Worm (Caenorhabditis elegans) whole organism, L4 larva: ENCODE data around the gene twk-22.
A peak's percentile ranks its signal among the peaks of the same experiment; 100 is the strongest.

ENCODE experiments used
- D1046.2 ChIP-seq: fragments of 200-800 bp; sonication (Bioruptor generic); IDR thresholded peaks from 2 replicates; pipeline ENCODE4 v1.3.6; 2022; ENCODE audit warnings: missing genetic modification characterization, missing compliant biosample characterization
- F26F4.8 ChIP-seq: fragments of 200-800 bp; sonication (Bioruptor generic); conservative IDR thresholded peaks from 2 replicates; pipeline ENCODE4 v1.3.6; 2022; ENCODE audit warnings: missing genetic modification characterization, missing compliant biosample characterization
- R02D3.7 ChIP-seq: fragments of 150-350 bp; sonication (generic microtip); optimal IDR thresholded peaks from 3 replicates; lab custom pipeline; 2014; ENCODE audit warnings: missing biosample characterization, missing genetic modification characterization
- T20F7.1 ChIP-seq: fragments of 200-800 bp; sonication (Bioruptor generic); optimal IDR thresholded peaks from 2 replicates; lab custom pipeline; 2018; ENCODE audit warnings: mild to moderate bottlenecking, missing genetic modification characterization, missing compliant biosample characterization
- ZK546.5 ChIP-seq, 2 experiments: sonication (generic microtip); optimal IDR thresholded peaks; 2 replicates each; lab custom pipeline; 2017; ENCODE audit warnings: missing biosample characterization in 2 of 2, missing genetic modification characterization in 2 of 2
- aly-2 ChIP-seq: sonication (generic microtip); optimal IDR thresholded peaks from 2 replicates; lab custom pipeline; 2018; ENCODE audit warnings: missing biosample characterization, missing genetic modification characterization
- ceh-28 ChIP-seq: fragments of 150-350 bp; optimal IDR thresholded peaks from 2 replicates; lab custom pipeline; 2014; ENCODE audit warnings: missing biosample characterization, missing genetic modification reagents, missing genetic modification characterization
- ceh-82 ChIP-seq: sonication (generic microtip); optimal IDR thresholded peaks from 2 replicates; lab custom pipeline; 2017; ENCODE audit warnings: missing biosample characterization, missing genetic modification characterization
- cey-2 ChIP-seq: sonication (generic microtip); optimal IDR thresholded peaks from 3 replicates; lab custom pipeline; 2017; ENCODE audit warnings: missing genetic modification characterization, mild to moderate bottlenecking, missing compliant biosample characterization, antibody characterized with exemption, borderline replicate concordance; ENCODE audit not compliant: insufficient read depth
- dmd-6 ChIP-seq: fragments of 200-800 bp; sonication (Bioruptor generic); IDR thresholded peaks from 2 replicates; pipeline ENCODE4 v1.3.6; 2022; ENCODE audit warnings: missing genetic modification reagents, missing genetic modification characterization, missing compliant biosample characterization
- dmd-8 ChIP-seq: fragments of 200-800 bp; sonication (Bioruptor generic); IDR thresholded peaks from 2 replicates; pipeline ENCODE4 v1.3.6; 2022; ENCODE audit warnings: missing genetic modification characterization, missing compliant biosample characterization
- dmd-9 ChIP-seq: fragments of 200-800 bp; sonication (Bioruptor generic); IDR thresholded peaks from 2 replicates; pipeline ENCODE4 v1.3.6; 2022; ENCODE audit warnings: missing genetic modification reagents, missing genetic modification characterization, missing compliant biosample characterization
- dpl-1 ChIP-seq: fragments of 150-350 bp; optimal IDR thresholded peaks from 2 replicates; lab custom pipeline; 2014; ENCODE audit warnings: missing biosample characterization, missing genetic modification reagents, missing genetic modification characterization
- dve-1 ChIP-seq: sonication (generic microtip); optimal IDR thresholded peaks from 2 replicates; lab custom pipeline; 2017; ENCODE audit warnings: antibody characterized with exemption, mild to moderate bottlenecking, missing genetic modification characterization, missing compliant biosample characterization; ENCODE audit not compliant: insufficient read depth
- egl-27 ChIP-seq: sonication (generic microtip); optimal IDR thresholded peaks from 3 replicates; lab custom pipeline; 2017; ENCODE audit warnings: missing biosample characterization, missing genetic modification reagents, missing genetic modification characterization
- egl-43 ChIP-seq: fragments of 200-800 bp; sonication (Bioruptor generic); IDR thresholded peaks from 2 replicates; pipeline ENCODE4 v1.3.6; 2022; ENCODE audit warnings: missing genetic modification reagents, missing genetic modification characterization, missing compliant biosample characterization
- fkh-10 ChIP-seq: fragments of 150-350 bp; optimal IDR thresholded peaks from 2 replicates; lab custom pipeline; 2014; ENCODE audit warnings: missing biosample characterization, missing genetic modification reagents, missing genetic modification characterization
- hif-1 ChIP-seq, 2 experiments: sonication (generic microtip); optimal IDR thresholded peaks; 2 replicates each; lab custom pipeline; 2016 to 2017; ENCODE audit warnings: missing compliant biosample characterization in 2 of 2, missing genetic modification characterization in 2 of 2, missing genetic modification reagents in 2 of 2, missing genotype in 2 of 2, mild to moderate bottlenecking in 1 of 2
- lin-1 ChIP-seq: fragments of 200-800 bp; sonication (Bioruptor generic); IDR thresholded peaks from 2 replicates; pipeline ENCODE4 v1.3.6; 2022; ENCODE audit warnings: missing genetic modification reagents, missing genetic modification characterization, missing compliant biosample characterization
- lin-15B ChIP-seq: fragments of 150-350 bp; sonication (generic microtip); optimal IDR thresholded peaks from 3 replicates; lab custom pipeline; 2014; ENCODE audit warnings: missing biosample characterization, missing genetic modification characterization
- lin-38 ChIP-seq: fragments of 200-800 bp; sonication (Bioruptor generic); IDR thresholded peaks from 2 replicates; pipeline ENCODE4 v1.3.6; 2022; ENCODE audit warnings: missing genetic modification reagents, missing genetic modification characterization, missing compliant biosample characterization
- mxl-2 ChIP-seq: fragments of 200-800 bp; sonication (Bioruptor generic); conservative IDR thresholded peaks from 2 replicates; pipeline ENCODE4 v1.3.6; 2022; ENCODE audit warnings: missing genetic modification reagents, missing genetic modification characterization, missing compliant biosample characterization
- nhr-10 ChIP-seq: fragments of 150-350 bp; optimal IDR thresholded peaks from 2 replicates; lab custom pipeline; 2014; ENCODE audit warnings: missing biosample characterization, missing genetic modification characterization
- nhr-11 ChIP-seq: fragments of 150-350 bp; optimal IDR thresholded peaks from 2 replicates; lab custom pipeline; 2014; ENCODE audit warnings: missing biosample characterization, missing genetic modification characterization
- nhr-48 ChIP-seq: sonication (generic microtip); optimal IDR thresholded peaks from 2 replicates; lab custom pipeline; 2016; ENCODE audit warnings: mild to moderate bottlenecking, missing genetic modification characterization, missing compliant biosample characterization
- php-3 ChIP-seq: fragments of 200-800 bp; sonication (Bioruptor generic); IDR thresholded peaks from 2 replicates; pipeline ENCODE4 v1.3.6; 2022; ENCODE audit warnings: missing genetic modification reagents, missing genetic modification characterization, missing compliant biosample characterization
- pqm-1 ChIP-seq: sonication (generic microtip); optimal IDR thresholded peaks from 2 replicates; lab custom pipeline; 2017; ENCODE audit warnings: missing biosample characterization, missing genetic modification characterization
- set-16 ChIP-seq: fragments of 200-800 bp; sonication (Bioruptor generic); IDR thresholded peaks from 2 replicates; pipeline ENCODE4 v1.3.6; 2022; ENCODE audit warnings: missing genetic modification reagents, missing genetic modification characterization, missing compliant biosample characterization
- spr-3 ChIP-seq: fragments of 200-800 bp; sonication (Bioruptor generic); optimal IDR thresholded peaks from 2 replicates; lab custom pipeline; 2018; ENCODE audit warnings: mild to moderate bottlenecking, missing genetic modification characterization, missing compliant biosample characterization
- zfp-3 ChIP-seq: fragments of 200-800 bp; sonication (Bioruptor generic); conservative IDR thresholded peaks from 2 replicates; pipeline ENCODE4 v1.3.6; 2022; ENCODE audit warnings: missing genetic modification reagents, missing genetic modification characterization, missing compliant biosample characterization
- ztf-7 ChIP-seq: fragments of 150-350 bp; optimal IDR thresholded peaks from 2 replicates; lab custom pipeline; 2014; ENCODE audit warnings: missing biosample characterization, missing genetic modification characterization

twk-22 gene

ce11 chrX:16300422-16300821, 5.8 kb upstream of the twk-22 start (continued):
- TF ChIP-seq cey-2 (tag; lab: Kevin White, UChicago) (no peak), dve-1 (tag; lab: Kevin White, UChicago) (peak; percentile 65)
- TF ChIP-seq, all 104 proteins: peak for 36

- TF ChIP-seq set-16 (GFP tag; lab: Robert Waterston, UW) (peak; percentile 93), egl-43 (GFP tag; lab: Robert Waterston, UW) (0 out of 2 replicates have a peak, but pooled peaks have one; percentile 47), D1046.2 (GFP tag; lab: Robert Waterston, UW) (no peak)
Observed at ce11 chrX:16309705-16310104, 3.4 kb downstream of the twk-22 start.

DNA sequence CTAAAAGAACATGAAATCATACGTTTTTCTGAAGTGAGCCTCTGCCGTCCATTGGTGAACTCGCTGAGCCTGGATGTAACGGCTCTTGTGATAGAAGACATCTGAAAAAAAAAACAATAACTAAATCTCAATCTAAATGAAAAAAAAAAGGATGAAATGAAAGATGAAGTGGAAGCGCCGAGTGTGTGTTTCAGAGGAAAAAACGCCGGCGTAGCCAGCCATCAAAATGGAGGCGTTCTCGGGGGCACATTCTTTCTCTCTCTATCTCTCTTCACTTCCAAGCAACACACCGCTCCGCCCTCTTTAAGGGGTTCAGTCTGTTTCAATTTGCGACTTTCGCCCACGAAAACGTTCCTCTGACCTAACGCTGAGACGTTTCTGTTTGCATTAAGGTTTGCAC, 11.4 kb downstream of the twk-22 start, which contains the start of gene T01B4.3:
TSS of gene T01B4.3 (minus strand) at position 101 of the 400 bp plus-strand sequence.
- TF ChIP-seq nhr-48 (tag; lab: Kevin White, UChicago), result no peak
- TF ChIP-seq egl-43 (GFP tag; lab: Robert Waterston, UW), result no peak

ce11 chrX:16318248-16318647, 12.0 kb downstream of the twk-22 start:
- TF ChIP-seq zfp-3 (GFP tag; lab: Robert Waterston, UW) (no peak), dmd-6 (GFP tag; lab: Robert Waterston, UW) (no peak), nhr-10 (tag; lab: Kevin White, UChicago) (no peak), lin-38 (GFP tag; lab: Robert Waterston, UW) (no peak), dmd-9 (GFP tag; lab: Robert Waterston, UW) (no peak), set-16 (GFP tag; lab: Robert Waterston, UW) (peak; percentile 85), nhr-11 (no peak), ztf-7 (tag; lab: Kevin White, UChicago) (no peak), egl-43 (GFP tag; lab: Robert Waterston, UW) (peak; percentile 64; the same call in 1 of the 2 replicates), lin-15B (tag; lab: Kevin White, UChicago) (no peak)

DNA sequence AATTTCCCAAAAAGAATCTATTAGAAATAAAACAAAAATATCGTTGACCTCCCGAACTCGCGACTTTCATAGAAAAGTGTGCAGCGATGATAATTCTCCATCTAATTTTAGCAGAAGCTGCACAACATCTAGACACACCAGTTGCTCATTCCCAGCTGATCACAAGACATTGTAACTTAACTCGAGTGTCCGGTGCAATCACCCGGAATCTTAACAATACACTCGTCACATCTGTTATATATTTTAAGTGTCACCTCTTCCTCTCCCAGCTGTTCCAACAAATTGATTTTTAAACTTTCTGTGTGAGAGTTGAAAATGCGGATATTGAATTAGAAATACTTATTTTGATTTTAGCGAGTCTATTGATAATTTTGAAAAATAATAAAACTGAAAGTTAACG, 15.1 kb downstream of the twk-22 start:
- no peak for TF ChIP-seq egl-27 (tag; lab: Kevin White, UChicago)
- no peak for TF ChIP-seq hif-1 (tag; optimal IDR thresholded peaks at IDR 0.05; lab: Kevin White, UChicago)
- no peak for TF ChIP-seq ZK546.5 (tag; optimal IDR thresholded peaks at IDR 0.05; lab: Kevin White, UChicago)
- TF ChIP-seq mxl-2 (GFP tag; lab: Robert Waterston, UW), result no peak
- TF ChIP-seq aly-2, result no peak
- no peak for TF ChIP-seq spr-3 (GFP tag; lab: Kevin White, UChicago)
- no peak for TF ChIP-seq lin-38 (GFP tag; lab: Robert Waterston, UW)
- TF ChIP-seq php-3 (GFP tag; lab: Robert Waterston, UW), result no peak
- TF ChIP-seq R02D3.7 (tag; lab: Kevin White, UChicago), result no peak
- no peak for TF ChIP-seq pqm-1
- no peak for TF ChIP-seq fkh-10 (GFP tag; lab: Kevin White, UChicago)
- no peak for TF ChIP-seq ztf-7 (tag; lab: Kevin White, UChicago)
- no peak for TF ChIP-seq ceh-82 (tag; lab: Kevin White, UChicago)
- TF ChIP-seq ceh-28 (tag; lab: Kevin White, UChicago), result no peak
- no peak for TF ChIP-seq F26F4.8 (GFP tag; lab: Robert Waterston, UW)
- TF ChIP-seq lin-1 (GFP tag; lab: Robert Waterston, UW), result no peak
- TF ChIP-seq dpl-1 (GFP tag; lab: Kevin White, UChicago), result no peak
- no peak for TF ChIP-seq T20F7.1 (GFP tag; lab: Kevin White, UChicago)
- TF ChIP-seq dmd-8 (GFP tag; lab: Robert Waterston, UW), result no peak
- TF ChIP-seq egl-43 (GFP tag; lab: Robert Waterston, UW), result no peak
